Fruit fly (Drosophila melanogaster) whole organism, adult: ENCODE results near the gene RpS3.

Source experiments
- CG11617 ChIP-seq: fragments of 200-800 bp; sonication (Bioruptor generic); optimal IDR thresholded peaks from 2 replicates; lab custom pipeline; 2017; ENCODE audit warnings: mild to moderate bottlenecking, missing biosample characterization, missing genetic modification reagents, missing genetic modification characterization
- CG12768 ChIP-seq: fragments of 200-800 bp; sonication (Bioruptor generic); optimal IDR thresholded peaks from 2 replicates; lab custom pipeline; 2017; ENCODE audit warnings: missing biosample characterization, missing genetic modification characterization, mild to moderate bottlenecking, moderate library complexity, missing genetic modification reagents
- CG14711 ChIP-seq: fragments of 200-800 bp; sonication (Bioruptor generic); optimal IDR thresholded peaks from 2 replicates; lab custom pipeline; 2018; ENCODE audit warnings: missing biosample characterization, mild to moderate bottlenecking, missing genetic modification characterization, moderate library complexity
- CG1620 ChIP-seq: fragments of 200-800 bp; sonication (Bioruptor generic); optimal IDR thresholded peaks from 2 replicates; lab custom pipeline; 2016; ENCODE audit warnings: missing biosample characterization, missing genetic modification characterization
- CG33017 ChIP-seq: fragments of 200-800 bp; sonication (Bioruptor generic); optimal IDR thresholded peaks from 2 replicates; lab custom pipeline; 2018; ENCODE audit warnings: missing biosample characterization, mild to moderate bottlenecking, missing genetic modification characterization, moderate library complexity
- CG5204 ChIP-seq: fragments of 200-800 bp; sonication (Bioruptor generic); optimal IDR thresholded peaks from 2 replicates; lab custom pipeline; 2016; ENCODE audit warnings: missing biosample characterization, missing genetic modification characterization
- CG7045 ChIP-seq: fragments of 200-800 bp; sonication (Bioruptor generic); optimal IDR thresholded peaks from 2 replicates; lab custom pipeline; 2017; ENCODE audit warnings: missing biosample characterization, mild to moderate bottlenecking, missing genetic modification characterization
- CG7101 ChIP-seq: fragments of 200-800 bp; sonication (Bioruptor generic); optimal IDR thresholded peaks from 2 replicates; lab custom pipeline; 2018; ENCODE audit warnings: missing biosample characterization, mild to moderate bottlenecking, missing genetic modification characterization, moderate library complexity
- Clk ChIP-seq: fragments of 200-800 bp; sonication (Bioruptor generic); optimal IDR thresholded peaks from 2 replicates; lab custom pipeline; 2017; ENCODE audit warnings: missing biosample characterization, missing genetic modification characterization
- Crg-1 ChIP-seq: fragments of 200-800 bp; sonication (Bioruptor generic); optimal IDR thresholded peaks from 2 replicates; lab custom pipeline; 2016; ENCODE audit warnings: missing biosample characterization, missing genetic modification characterization
- Hr96 ChIP-seq: fragments of 200-800 bp; sonication (Bioruptor generic); optimal IDR thresholded peaks from 2 replicates; lab custom pipeline; 2016; ENCODE audit warnings: missing biosample characterization, missing genetic modification characterization
- Mnt ChIP-seq: fragments of 200-800 bp; sonication (Bioruptor generic); optimal IDR thresholded peaks from 2 replicates; lab custom pipeline; 2016; ENCODE audit warnings: missing biosample characterization, mild to moderate bottlenecking, missing genetic modification characterization
- bab1 ChIP-seq: fragments of 200-800 bp; sonication (Bioruptor generic); optimal IDR thresholded peaks from 3 replicates; lab custom pipeline; 2019; ENCODE audit warnings: missing biosample characterization, mild to moderate bottlenecking, missing genetic modification characterization, moderate library complexity
- cic ChIP-seq: fragments of 200-800 bp; sonication (Bioruptor generic); optimal IDR thresholded peaks from 2 replicates; lab custom pipeline; 2017; ENCODE audit warnings: missing biosample characterization, mild to moderate bottlenecking, missing genetic modification characterization, moderate library complexity
- cnc ChIP-seq, 2 experiments: fragments of >200 bp; optimal IDR thresholded peaks; 2 replicates each; lab custom pipeline; 2017
- kay ChIP-seq: fragments of 200-800 bp; sonication (Bioruptor generic); peaks from one replicate; lab custom pipeline; 2016; ENCODE audit warnings: missing biosample characterization, missing genetic modification characterization, borderline replicate concordance
- ovo ChIP-seq: fragments of 200-800 bp; sonication (Bioruptor generic); optimal IDR thresholded peaks from 2 replicates; lab custom pipeline; 2016; ENCODE audit warnings: missing biosample characterization, missing genetic modification characterization
- pad ChIP-seq: fragments of 200-800 bp; sonication (Bioruptor generic); optimal IDR thresholded peaks from 3 replicates; lab custom pipeline; 2017; ENCODE audit warnings: missing biosample characterization, missing genetic modification characterization, mild to moderate bottlenecking, moderate library complexity, missing genetic modification reagents
- tj ChIP-seq: fragments of 200-800 bp; sonication (Bioruptor generic); optimal IDR thresholded peaks from 3 replicates; lab custom pipeline; 2017; ENCODE audit warnings: missing biosample characterization, mild to moderate bottlenecking, missing genetic modification characterization, moderate library complexity
- toe ChIP-seq: fragments of 200-800 bp; sonication (Bioruptor generic); optimal IDR thresholded peaks from 2 replicates; lab custom pipeline; 2016; ENCODE audit warnings: missing biosample characterization, missing genetic modification characterization

Gene RpS3

DNA sequence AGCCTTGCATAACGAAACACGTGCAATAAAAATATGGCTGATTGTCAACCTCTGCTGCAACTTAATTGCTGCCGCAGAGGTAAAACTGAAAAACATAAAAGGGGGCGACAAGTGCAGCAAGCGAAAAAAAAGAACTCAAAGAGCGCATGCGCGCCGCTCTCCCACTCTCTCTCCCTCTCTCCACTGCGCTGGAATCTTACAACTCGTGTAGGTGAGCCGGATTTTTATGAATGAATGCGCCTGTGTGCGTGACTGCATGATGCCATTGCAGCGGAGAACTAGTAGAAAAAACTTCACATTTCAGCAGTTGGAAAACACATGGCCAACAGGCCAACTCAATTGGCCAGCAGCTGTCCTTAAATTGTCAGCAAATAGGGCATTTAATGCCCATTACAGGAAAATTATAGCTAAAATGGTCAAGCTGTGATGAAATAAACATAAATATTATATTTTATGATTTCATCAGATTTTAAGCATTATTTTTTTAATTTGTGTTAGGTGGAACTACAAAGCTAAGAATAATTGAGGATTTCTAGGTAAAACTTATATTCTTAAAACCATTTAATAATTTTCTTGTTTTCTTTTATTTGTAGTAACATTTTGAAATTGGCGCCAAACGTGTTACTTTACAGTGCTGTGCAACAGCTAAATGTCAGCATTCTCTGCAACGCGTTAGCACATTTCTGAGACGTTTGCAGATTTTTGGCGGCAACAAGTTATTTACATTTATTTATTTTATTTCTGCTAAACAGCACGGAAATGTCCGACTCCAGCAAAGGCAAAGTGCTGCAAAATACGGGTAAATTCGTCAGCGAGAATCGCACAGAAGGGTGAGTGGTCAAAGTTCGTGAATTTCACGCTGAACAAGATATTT, 10.9 kb upstream of the RpS3 start, which contains the start of gene PolE1:
PolE1 (plus strand) TSS at position 697 of the 874 bp plus-strand sequence.
- peak; percentile 44 for TF ChIP-seq CG7101 (tag; lab: Kevin White, UChicago)
- TF ChIP-seq CG5204 (GFP tag; lab: Kevin White, UChicago), result peak; percentile 20
- no peak for TF ChIP-seq ovo
- peak; percentile 49 for TF ChIP-seq Crg-1
- no peak for TF ChIP-seq CG11617 (GFP tag; lab: Kevin White, UChicago)
- peak; percentile 44 for TF ChIP-seq CG1620 (GFP tag; lab: Kevin White, UChicago)
- peak; percentile 22 for TF ChIP-seq CG33017 (tag; lab: Kevin White, UChicago)
- TF ChIP-seq Mnt (GFP tag; lab: Kevin White, UChicago), result peak; percentile 30
- no peak for TF ChIP-seq kay (GFP tag; lab: Kevin White, UChicago)
- peak; percentile 30 for TF ChIP-seq pad (GFP tag; lab: Kevin White, UChicago)
- TF ChIP-seq toe, result peak; percentile 22

DNA sequence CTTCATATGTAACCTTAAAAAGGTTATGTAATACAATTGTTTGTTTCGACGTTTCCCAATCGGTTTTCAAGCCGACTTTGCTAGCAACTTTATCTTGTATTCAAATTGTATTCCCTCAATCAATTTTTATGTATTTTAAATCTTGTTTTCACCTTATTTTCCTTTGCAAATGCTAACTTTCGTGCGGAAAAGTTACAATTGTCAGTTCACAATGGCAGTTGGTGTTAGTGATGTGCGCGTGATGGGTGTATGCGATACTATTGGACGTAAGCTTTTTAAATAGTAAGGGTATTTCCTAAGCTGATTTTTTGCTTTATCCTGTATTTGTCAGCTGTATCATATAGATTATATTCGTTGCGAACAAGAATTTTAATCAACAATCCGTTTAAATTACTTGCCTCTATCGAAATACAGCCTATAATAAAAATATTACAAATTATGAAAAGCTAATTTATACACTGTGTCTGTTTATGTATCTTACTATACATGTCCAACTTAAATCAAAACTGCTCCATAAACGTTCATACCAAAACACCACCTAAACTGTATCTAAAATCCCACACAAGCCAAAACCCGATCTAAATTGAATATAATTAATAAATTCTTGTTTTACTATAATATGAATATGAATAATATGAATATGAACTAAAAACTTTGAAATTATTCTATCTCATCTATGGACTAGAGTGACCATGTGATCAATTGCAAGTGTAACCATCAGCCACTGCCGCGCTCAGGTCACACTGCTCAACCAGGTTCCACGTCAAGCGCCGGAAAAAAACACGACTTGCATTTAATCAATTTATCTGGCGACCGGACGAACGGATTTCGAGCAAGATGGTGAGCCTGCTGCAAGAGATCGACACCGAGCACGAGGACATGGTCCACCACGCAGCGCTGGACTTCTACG, 2.5 kb upstream of the RpS3 start, which contains the start of the genes ATPsynCF6 and Sec13:
ATPsynCF6 (minus strand) TSS at position 236 of the 910 bp plus-strand sequence.
Sec13 (plus strand) TSS at position 450 of the 910 bp plus-strand sequence.
- TF ChIP-seq bab1 (GFP tag; lab: Kevin White, UChicago), result peak; percentile 51
- TF ChIP-seq tj (GFP tag; lab: Kevin White, UChicago), result peak; percentile 14
- TF ChIP-seq CG12768 (GFP tag; lab: Kevin White, UChicago), result peak; percentile 49
- TF ChIP-seq toe, result peak; percentile 88
- TF ChIP-seq Mnt (GFP tag; lab: Kevin White, UChicago), result peak; percentile 13
- peak; percentile 53 for TF ChIP-seq Hr96
- no peak for TF ChIP-seq cnc (optimal IDR thresholded peaks at IDR 0.05; lab: Kevin White, UChicago)
- TF ChIP-seq CG33017 (tag; lab: Kevin White, UChicago), result peak; percentile 12
- no peak for TF ChIP-seq cic (GFP tag; lab: Kevin White, UChicago)
- peak; percentile 33 for TF ChIP-seq CG14711
- no peak for TF ChIP-seq Crg-1
- peak; percentile 60 for TF ChIP-seq CG7045
- TF ChIP-seq CG1620 (GFP tag; lab: Kevin White, UChicago), result no peak
- peak; percentile 13 for TF ChIP-seq pad (GFP tag; lab: Kevin White, UChicago)
- peak; percentile 8 for TF ChIP-seq ovo
- no peak for TF ChIP-seq Clk
- TF ChIP-seq kay (GFP tag; lab: Kevin White, UChicago), result no peak
- peak; percentile 29 for TF ChIP-seq CG7101 (tag; lab: Kevin White, UChicago)

DNA sequence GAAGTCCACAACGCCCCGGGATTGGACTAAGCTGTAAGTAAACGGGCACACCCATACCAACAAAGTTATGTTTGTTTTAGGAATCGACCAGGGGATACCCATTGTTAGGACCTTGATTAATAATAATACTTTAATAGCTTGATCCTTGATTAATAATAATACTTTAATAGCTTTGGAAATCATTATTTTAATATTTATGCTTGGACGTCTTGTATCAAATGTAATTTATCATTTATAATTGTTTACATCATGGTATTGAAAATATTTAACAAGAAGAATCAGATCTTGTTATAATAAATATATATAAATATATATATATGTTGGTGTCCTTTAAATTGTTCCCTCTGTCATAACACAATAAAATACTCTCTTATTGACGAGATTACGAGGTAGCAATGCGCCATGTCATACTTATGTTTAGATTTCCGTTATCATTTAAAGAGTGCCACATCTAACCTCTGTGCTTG, 1.7 kb upstream of the RpS3 start:
- peak; percentile 76 for TF ChIP-seq CG7101 (tag; lab: Kevin White, UChicago)
- peak; percentile 40 for TF ChIP-seq CG12768 (GFP tag; lab: Kevin White, UChicago)
- TF ChIP-seq Clk, result no peak
- TF ChIP-seq CG11617 (GFP tag; lab: Kevin White, UChicago), result peak; percentile 65
- TF ChIP-seq CG14711, result peak; percentile 78
- TF ChIP-seq bab1 (GFP tag; lab: Kevin White, UChicago), result no peak
- peak; percentile 63 for TF ChIP-seq CG7045
- TF ChIP-seq tj (GFP tag; lab: Kevin White, UChicago), result no peak
- TF ChIP-seq Crg-1, result no peak
- TF ChIP-seq CG1620 (GFP tag; lab: Kevin White, UChicago), result no peak
- TF ChIP-seq Mnt (GFP tag; lab: Kevin White, UChicago), result no peak
- TF ChIP-seq kay (GFP tag; lab: Kevin White, UChicago), result no peak
- TF ChIP-seq Hr96, result no peak
- peak; percentile 81 for TF ChIP-seq CG33017 (tag; lab: Kevin White, UChicago)
- TF ChIP-seq ovo, result no peak
- no peak for TF ChIP-seq CG5204 (GFP tag; lab: Kevin White, UChicago)
- no peak for TF ChIP-seq pad (GFP tag; lab: Kevin White, UChicago)
- TF ChIP-seq toe, result no peak
- TF ChIP-seq cnc (optimal IDR thresholded peaks at IDR 0.05; lab: Kevin White, UChicago), result no peak
- TF ChIP-seq cic (GFP tag; lab: Kevin White, UChicago), result no peak

- TF ChIP-seq Hr96, result no peak
- no peak for TF ChIP-seq CG33017 (tag; lab: Kevin White, UChicago)
- TF ChIP-seq Clk, result no peak
- TF ChIP-seq toe, result no peak
- TF ChIP-seq kay (GFP tag; lab: Kevin White, UChicago), result no peak
- TF ChIP-seq pad (GFP tag; lab: Kevin White, UChicago), result no peak
- TF ChIP-seq CG12768 (GFP tag; lab: Kevin White, UChicago), result no peak
- no peak for TF ChIP-seq CG7101 (tag; lab: Kevin White, UChicago)
- TF ChIP-seq CG5204 (GFP tag; lab: Kevin White, UChicago), result no peak
Observed at dm6 chr3R:23359420-23359819, 808 bp downstream of the RpS3 start.

DNA sequence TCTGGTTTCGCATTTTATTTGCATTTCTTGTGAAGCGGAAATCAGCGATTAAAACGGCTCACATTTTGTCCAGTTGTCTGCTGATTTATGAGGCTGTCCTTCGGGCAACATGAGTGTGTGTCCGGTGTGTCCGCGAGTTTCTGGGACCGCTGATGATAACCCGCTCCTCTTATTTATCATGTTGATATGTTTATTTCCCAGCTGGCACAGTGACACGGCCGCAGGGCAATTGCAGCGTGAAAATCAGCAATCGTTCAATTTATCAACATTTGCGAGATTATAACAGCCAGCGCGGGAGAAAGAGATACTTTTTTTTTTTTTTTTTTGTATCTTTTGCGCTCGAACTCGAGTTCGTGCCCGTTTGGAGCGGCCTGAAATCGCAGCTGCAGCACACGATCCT, 1.7 kb downstream of the RpS3 start:
- TF ChIP-seq bab1 (GFP tag; lab: Kevin White, UChicago) (no peak), Crg-1 (no peak), cnc (optimal IDR thresholded peaks at IDR 0.05; lab: Kevin White, UChicago) (no peak), Mnt (GFP tag; lab: Kevin White, UChicago) (no peak), cic (GFP tag; lab: Kevin White, UChicago) (no peak), tj (GFP tag; lab: Kevin White, UChicago) (no peak), CG33017 (tag; lab: Kevin White, UChicago) (no peak), ovo (no peak), CG14711 (no peak), Clk (no peak), toe (no peak), CG5204 (GFP tag; lab: Kevin White, UChicago) (no peak), CG12768 (GFP tag; lab: Kevin White, UChicago) (no peak), CG1620 (GFP tag; lab: Kevin White, UChicago) (no peak), CG11617 (GFP tag; lab: Kevin White, UChicago) (no peak), pad (GFP tag; lab: Kevin White, UChicago) (no peak)
